Fruit fly (Drosophila melanogaster): ENCODE measurements around the gene CG31266.
A peak's percentile ranks its signal among the peaks of the same experiment; 100 is the strongest.

The CG31266 gene

DNA sequence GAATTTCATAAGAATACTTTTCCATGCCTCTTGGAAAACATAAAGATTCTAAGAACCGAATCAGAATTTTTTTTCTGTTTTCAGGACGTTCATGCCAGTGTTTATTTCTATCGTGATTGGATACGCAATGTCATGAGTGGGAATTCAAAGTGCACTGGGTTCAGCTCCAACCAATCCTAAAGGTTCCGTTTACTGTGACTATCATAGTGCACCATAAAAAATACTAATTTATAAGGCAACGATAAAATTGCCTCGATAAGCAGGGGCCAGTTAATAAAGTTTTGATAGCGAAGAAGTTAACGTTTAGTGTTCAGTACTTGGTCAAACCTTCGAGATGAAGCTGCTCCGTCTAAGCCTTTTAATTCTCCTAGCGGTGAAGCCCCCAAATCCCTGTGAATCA, 4.5 kb upstream of the CG31266 start, which contains the start of gene CG31265:
Gene CG31265, plus strand, starts transcription at position 301 of the 400 bp plus-strand sequence.
- no peak for TF ChIP-seq fd59A (GFP tag; optimal IDR thresholded peaks at IDR 0.05)
- no peak for TF ChIP-seq CG4318 (GFP tag; optimal IDR thresholded peaks at IDR 0.05)
- no peak for TF ChIP-seq Ets96B (tag; optimal IDR thresholded peaks at IDR 0.05)
- no peak for TF ChIP-seq CG32006 (GFP tag; optimal IDR thresholded peaks at IDR 0.05)
- no peak for TF ChIP-seq vri (GFP tag; optimal IDR thresholded peaks at IDR 0.05)
- no peak for TF ChIP-seq CG10669 (GFP tag; optimal IDR thresholded peaks at IDR 0.05)
- no peak for TF ChIP-seq CG6854 (GFP tag; optimal IDR thresholded peaks at IDR 0.05)
- no peak for TF ChIP-seq spab (GFP tag; optimal IDR thresholded peaks at IDR 0.05)
- no peak for TF ChIP-seq CG6163 (GFP tag; IDR thresholded peaks at IDR 0.05)
- TF ChIP-seq achi (GFP tag; optimal IDR thresholded peaks at IDR 0.05): no peak
- no peak for TF ChIP-seq Sox14 (GFP tag; optimal IDR thresholded peaks at IDR 0.05)
- TF ChIP-seq svp (GFP tag): no peak
- TF ChIP-seq CG6808 (GFP tag; optimal IDR thresholded peaks at IDR 0.05): no peak
- TF ChIP-seq lz (GFP tag; optimal IDR thresholded peaks at IDR 0.05): no peak

- no peak for TF ChIP-seq cyc (GFP tag; optimal IDR thresholded peaks at IDR 0.05)
- TF ChIP-seq CG6276 (GFP tag; optimal IDR thresholded peaks at IDR 0.05): no peak
- TF ChIP-seq CG16779 (tag; optimal IDR thresholded peaks at IDR 0.05): no peak
- TF ChIP-seq CG7368 (GFP tag; optimal IDR thresholded peaks at IDR 0.05): no peak
- no peak for TF ChIP-seq net (GFP tag; optimal IDR thresholded peaks at IDR 0.05)
- no peak for TF ChIP-seq salr (GFP tag; optimal IDR thresholded peaks at IDR 0.05)
- no peak for TF ChIP-seq CG1621 (tag; optimal IDR thresholded peaks at IDR 0.05)
- TF ChIP-seq Eip75B (GFP tag; optimal IDR thresholded peaks at IDR 0.05): no peak
- no peak for TF ChIP-seq fkh (GFP tag; optimal IDR thresholded peaks at IDR 0.05)
- TF ChIP-seq Met (GFP tag; optimal IDR thresholded peaks at IDR 0.05): no peak
- TF ChIP-seq CG3032 (tag; optimal IDR thresholded peaks at IDR 0.05): no peak
- no peak for TF ChIP-seq Eip78C (GFP tag)
These were observed 2.1 kb upstream of the CG31266 start, which contains the start of gene CG17475 for dm6 chr3R:17130326-17130725. TSS of gene CG17475 (minus strand) at chr3R:17130426.

DNA sequence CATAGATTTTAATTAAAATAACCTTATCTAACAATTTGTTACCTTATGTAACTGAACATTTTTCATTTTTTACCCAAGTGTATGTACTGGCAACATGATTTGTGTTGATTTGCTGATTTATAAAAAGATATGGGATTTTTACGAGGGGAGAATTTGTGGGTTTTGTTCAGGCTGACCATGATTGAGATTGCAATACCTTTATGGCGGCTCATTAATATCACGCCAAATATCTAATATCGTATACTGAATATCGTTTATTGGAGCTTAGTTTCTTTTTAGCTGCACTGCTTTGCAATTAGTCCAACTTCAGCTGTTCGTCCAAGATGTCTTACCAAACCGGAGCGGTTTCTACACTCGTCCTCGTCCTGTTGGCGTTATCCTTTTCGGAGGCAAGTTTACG, 1.4 kb downstream of the CG31266 start, which contains the start of gene CG31267:
Gene CG31267, plus strand, starts transcription at position 301 of the 400 bp plus-strand sequence.
- peak; percentile 14 for TF ChIP-seq svp (GFP tag)
- TF ChIP-seq salr (GFP tag; optimal IDR thresholded peaks at IDR 0.05): no peak

dm6 chr3R:17135747-17136146, 3.3 kb downstream of the CG31266 start, which contains the start of gene CG5246:
TSS of gene CG5246 (plus strand) at chr3R:17136111.
- TF ChIP-seq vri (GFP tag; optimal IDR thresholded peaks at IDR 0.05) (peak; percentile 45), svp (GFP tag) (peak; percentile 46), Met (GFP tag; optimal IDR thresholded peaks at IDR 0.05) (no peak), pdm3 (GFP tag; optimal IDR thresholded peaks at IDR 0.05) (no peak), CG8319 (GFP tag; optimal IDR thresholded peaks at IDR 0.05) (no peak), Gug (GFP tag; IDR thresholded peaks at IDR 0.05) (no peak), Hr39 (GFP tag; optimal IDR thresholded peaks at IDR 0.05) (no peak)

DNA sequence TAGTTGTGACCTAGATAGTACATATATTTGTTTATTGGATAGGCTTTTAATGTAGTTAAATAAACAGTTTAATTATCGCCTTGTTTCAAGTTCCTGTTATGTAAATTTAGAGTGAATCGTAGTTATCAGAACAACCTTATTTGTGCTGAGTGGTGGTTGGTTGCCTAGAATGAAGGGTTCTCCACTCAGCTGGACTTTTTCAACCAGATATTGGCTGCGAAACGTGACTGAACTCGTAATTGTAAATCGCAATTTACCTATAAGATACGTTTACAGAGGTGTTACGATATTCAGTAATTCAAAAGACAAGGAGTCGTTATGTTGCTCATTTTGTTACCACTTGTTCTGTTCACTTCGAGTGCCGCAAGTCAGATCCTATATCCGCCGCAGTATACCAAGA, 5.1 kb downstream of the CG31266 start, which contains the start of gene CG5255:
Gene CG5255, plus strand, starts transcription at position 301 of the 400 bp plus-strand sequence.
- TF ChIP-seq fd85E (GFP tag; optimal IDR thresholded peaks at IDR 0.05) (no peak), CG32006 (GFP tag; optimal IDR thresholded peaks at IDR 0.05) (no peak)

dm6 chr3R:17138699-17139098, 6.2 kb downstream of the CG31266 start, which contains the start of gene CG5265:
TSS of gene CG5265 (plus strand) at chr3R:17138999.
- TF ChIP-seq Sox102F (GFP tag; optimal IDR thresholded peaks at IDR 0.05): no peak
- no peak for TF ChIP-seq acj6 (GFP tag; optimal IDR thresholded peaks at IDR 0.05)
- TF ChIP-seq CG15336 (GFP tag; IDR thresholded peaks at IDR 0.05): no peak
